Worm (Caenorhabditis elegans): ENCODE data around the gene clec-196.

ce11 chrIV:17291629-17292199 is 15.0 kb downstream of the clec-196 start, which contains the start of the genes T28F3.11 and slc-17.4:
- TF ChIP-seq ceh-9 (tag; optimal IDR thresholded peaks at IDR 0.05) (no peak), unc-3 (GFP tag; conservative IDR thresholded peaks at IDR 0.05) (no peak), unc-3 (tag; optimal IDR thresholded peaks at IDR 0.05) (no peak), ama-1 (optimal IDR thresholded peaks at IDR 0.05) (no peak), pha-4 (tag; optimal IDR thresholded peaks at IDR 0.05) (no peak), fkh-10 (GFP tag; optimal IDR thresholded peaks at IDR 0.05) (no peak), fax-1 (tag; optimal IDR thresholded peaks at IDR 0.05) (no peak), nhr-11 (tag; optimal IDR thresholded peaks at IDR 0.05) (no peak), dmd-4 (tag; optimal IDR thresholded peaks at IDR 0.05; ENCODE audit: borderline replicate concordance) (no peak), ttx-3 (tag; optimal IDR thresholded peaks at IDR 0.05) (no peak)
